Worm (Caenorhabditis elegans): Measurements from ENCODE around the gene asp-6.

- TF ChIP-seq T22C8.4 (GFP tag; IDR thresholded peaks at IDR 0.05) (no peak), klf-2 (GFP tag; conservative IDR thresholded peaks at IDR 0.05) (no peak), med-1 (GFP tag; optimal IDR thresholded peaks at IDR 0.05; ENCODE audit: insufficient read depth) (no peak), flt-1 (GFP tag; IDR thresholded peaks at IDR 0.05) (no peak), ztf-23 (GFP tag; IDR thresholded peaks at IDR 0.05) (no peak)
Observed at ce11 chrV:8291764-8292163, 23.0 kb upstream of the asp-6 start, which contains the start of gene srg-33.

All from whole organism, midembryonic.